Fruit fly (Drosophila melanogaster): ENCODE data around the gene Amnionless.

Amnionless gene

DNA sequence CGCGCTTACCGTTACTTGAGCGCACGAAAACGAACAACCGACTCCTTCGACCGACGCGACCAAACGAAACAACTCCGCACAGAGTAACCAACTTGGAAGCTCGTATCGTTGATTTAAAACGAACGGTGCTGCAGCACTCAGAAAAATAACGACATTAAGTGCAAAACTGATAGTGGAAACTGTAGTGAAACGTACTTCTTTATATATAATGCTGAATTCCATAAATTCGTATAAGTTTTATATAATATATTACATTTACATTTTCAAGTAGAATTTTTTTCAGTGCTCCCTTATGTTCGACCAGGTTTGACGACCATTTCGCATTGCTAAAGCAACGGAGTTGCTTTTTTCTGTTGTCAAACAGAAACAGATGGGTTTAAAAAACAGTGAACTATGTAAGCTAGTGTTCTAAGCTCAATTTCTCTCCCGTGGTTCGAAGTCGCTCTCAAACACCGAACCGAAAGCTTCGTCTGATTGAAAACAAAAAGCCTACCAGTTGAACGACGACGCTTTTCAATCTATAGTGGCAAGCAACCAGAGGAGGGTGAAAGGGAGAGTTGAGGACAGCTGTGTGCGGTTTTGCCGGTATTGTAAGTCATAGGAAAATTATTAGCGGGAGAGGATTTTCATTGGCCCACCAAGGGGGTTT, 21.4 kb downstream of the Amnionless start, which contains the start of gene CG17075 (continued):
- TF ChIP-seq stwl (tag; optimal IDR thresholded peaks at IDR 0.05) (no peak), seq (GFP tag; IDR thresholded peaks at IDR 0.05) (peak; percentile 94), CG11247 (GFP tag; IDR thresholded peaks at IDR 0.05) (peak; percentile 93), pho (GFP tag; optimal IDR thresholded peaks at IDR 0.05) (peak; percentile 86), CG10431 (GFP tag; optimal IDR thresholded peaks at IDR 0.05) (peak; percentile 40), CG13624 (GFP tag; optimal IDR thresholded peaks at IDR 0.05) (peak; percentile 69), CG1792 (GFP tag; optimal IDR thresholded peaks at IDR 0.05) (peak; percentile 66), HHEX (GFP tag; optimal IDR thresholded peaks at IDR 0.05) (peak; percentile 96), CG34422 (GFP tag; IDR thresholded peaks at IDR 0.05) (peak; percentile 95), tx (GFP tag; optimal IDR thresholded peaks at IDR 0.05) (peak; percentile 78), ems (GFP tag; optimal IDR thresholded peaks at IDR 0.05) (peak; percentile 84), dysf (GFP tag; IDR thresholded peaks at IDR 0.05) (peak; percentile 98), zen (tag; optimal IDR thresholded peaks at IDR 0.05) (peak; percentile 75), bsh (GFP tag; optimal IDR thresholded peaks at IDR 0.05) (peak; percentile 39 to 92), CG15073 (GFP tag; optimal IDR thresholded peaks at IDR 0.05) (peak; percentile 59), CG4707 (GFP tag; optimal IDR thresholded peaks at IDR 0.05) (peak; percentile 79), odd (GFP tag; optimal IDR thresholded peaks at IDR 0.05) (peak; percentile 90), scrt (GFP tag; optimal IDR thresholded peaks at IDR 0.05) (peak; percentile 92), tap (tag; optimal IDR thresholded peaks at IDR 0.05) (peak; percentile 89), lmd (GFP tag; IDR thresholded peaks at IDR 0.05) (peak; percentile 96), CG12104 (GFP tag; optimal IDR thresholded peaks at IDR 0.05) (peak; percentile 92), CG12659 (GFP tag; optimal IDR thresholded peaks at IDR 0.05) (peak; percentile 97), p53 (GFP tag; optimal IDR thresholded peaks at IDR 0.05) (peak; percentile 67), az2 (GFP tag; optimal IDR thresholded peaks at IDR 0.05) (peak; percentile 94), grau (tag; optimal IDR thresholded peaks at IDR 0.05) (peak; percentile 95), Sox100B (GFP tag; optimal IDR thresholded peaks at IDR 0.05) (peak; percentile 92), amos (GFP tag; IDR thresholded peaks at IDR 0.05; ENCODE audit: partially characterized antibody) (no peak), cad (GFP tag; optimal IDR thresholded peaks at IDR 0.05) (no peak), tin (GFP tag; optimal IDR thresholded peaks at IDR 0.05) (peak; percentile 94), CG7271 (tag; optimal IDR thresholded peaks at IDR 0.05) (peak; percentile 42), crp (GFP tag; optimal IDR thresholded peaks at IDR 0.05) (peak in 1 of 2 experiments; percentile 54), toy (GFP tag; IDR thresholded peaks at IDR 0.05) (peak; percentile 85), CG11695 (GFP tag; IDR thresholded peaks at IDR 0.05) (peak; percentile 96), slbo (GFP tag; IDR thresholded peaks at IDR 0.05) (peak; percentile 98), cg (GFP tag; optimal IDR thresholded peaks at IDR 0.05) (no peak), ERR (GFP tag; optimal IDR thresholded peaks at IDR 0.05) (peak; percentile 69), ara (GFP tag; IDR thresholded peaks at IDR 0.05) (peak; percentile 88), Six4 (GFP tag; optimal IDR thresholded peaks at IDR 0.05) (peak; percentile 86), CG13894 (tag; optimal IDR thresholded peaks at IDR 0.05) (peak; percentile 94), Fer1 (GFP tag; optimal IDR thresholded peaks at IDR 0.05) (peak; percentile 97), ind (GFP tag; optimal IDR thresholded peaks at IDR 0.05) (peak; percentile 94), CG1647 (GFP tag; optimal IDR thresholded peaks at IDR 0.05) (peak; percentile 72), CG17186 (GFP tag; optimal IDR thresholded peaks at IDR 0.05) (peak; percentile 36), CG16815 (GFP tag; optimal IDR thresholded peaks at IDR 0.05) (peak; percentile 80), sqz (GFP tag; optimal IDR thresholded peaks at IDR 0.05) (peak; percentile 86), knrl (GFP tag; IDR thresholded peaks at IDR 0.05; ENCODE audit: partially characterized antibody) (no peak), hb (GFP tag; IDR thresholded peaks at IDR 0.05; ENCODE audit: partially characterized antibody) (no peak), CG10565 (GFP tag; optimal IDR thresholded peaks at IDR 0.05) (peak; percentile 66), Rfx (GFP tag; IDR thresholded peaks at IDR 0.05) (peak; percentile 98)
